Fruit fly (Drosophila melanogaster): ENCODE measurements around the gene ppk13.

dm6 chr2L:21104326-21104725 is 15.8 kb upstream of the ppk13 start, which contains the start of the genes CG46307 and Nhe2:
- no peak for TF ChIP-seq psq (optimal IDR thresholded peaks at IDR 0.05)
- TF ChIP-seq Sin3A (optimal IDR thresholded peaks at IDR 0.05): no peak
- no peak for TF ChIP-seq h (optimal IDR thresholded peaks at IDR 0.05)
